Fruit fly (Drosophila melanogaster) whole organism, embryonic: Measurements from ENCODE around the gene CG10177.

Experiments used
- C15 ChIP-seq: fragments of 200-800 bp; sonication (Bioruptor generic); IDR thresholded peaks from 3 replicates; pipeline ENCODE4 v1.3.6; 2022; ENCODE audit warnings: missing biosample characterization, missing genetic modification characterization
- CG10366 ChIP-seq: fragments of 200-800 bp; sonication (Bioruptor generic); IDR thresholded peaks from 2 replicates; pipeline ENCODE4 v1.3.6; 2022; ENCODE audit warnings: missing biosample characterization, missing genetic modification characterization
- CG11560 ChIP-seq: fragments of 200-800 bp; sonication (Bioruptor generic); IDR thresholded peaks from 3 replicates; pipeline ENCODE4 v1.3.6; 2022; ENCODE audit warnings: missing biosample characterization, missing genetic modification characterization
- CG12071 ChIP-seq: fragments of 200-800 bp; sonication (Bioruptor generic); optimal IDR thresholded peaks from 3 replicates; lab custom pipeline; 2018; ENCODE audit warnings: missing biosample characterization, mild to moderate bottlenecking, missing genetic modification characterization
- CG12155 ChIP-seq: fragments of 200-800 bp; sonication (Bioruptor generic); optimal IDR thresholded peaks from 3 replicates; lab custom pipeline; 2016; ENCODE audit warnings: missing biosample characterization, missing genetic modification characterization
- CG12769 ChIP-seq: fragments of 200-800 bp; sonication (Bioruptor generic); optimal IDR thresholded peaks from 2 replicates; lab custom pipeline; 2019; ENCODE audit warnings: missing biosample characterization, mild to moderate bottlenecking, missing genetic modification characterization, moderate library complexity
- CG13123 ChIP-seq: fragments of 200-800 bp; sonication (Bioruptor generic); optimal IDR thresholded peaks from 2 replicates; lab custom pipeline; 2016; ENCODE audit warnings: missing biosample characterization, missing genetic modification characterization
- CG14965 ChIP-seq: fragments of 200-800 bp; sonication (Bioruptor generic); optimal IDR thresholded peaks from 2 replicates; lab custom pipeline; 2016; ENCODE audit warnings: missing biosample characterization, missing genetic modification characterization, borderline replicate concordance
- CG15479 ChIP-seq: fragments of 200-800 bp; sonication (Bioruptor generic); optimal IDR thresholded peaks from 3 replicates; lab custom pipeline; 2019; ENCODE audit warnings: missing biosample characterization, mild to moderate bottlenecking, missing genetic modification characterization, moderate library complexity
- CG1602 ChIP-seq: fragments of 200-800 bp; sonication (Bioruptor generic); optimal IDR thresholded peaks from 3 replicates; lab custom pipeline; 2016; ENCODE audit warnings: missing biosample characterization, missing genetic modification characterization
- CG17186 ChIP-seq: fragments of 200-800 bp; sonication (Bioruptor generic); optimal IDR thresholded peaks from 3 replicates; lab custom pipeline; 2017; ENCODE audit warnings: missing biosample characterization, missing genetic modification reagents, missing genetic modification characterization
- CG1792 ChIP-seq: fragments of 200-800 bp; sonication (Bioruptor generic); optimal IDR thresholded peaks from 2 replicates; lab custom pipeline; 2016; ENCODE audit warnings: missing biosample characterization, missing genetic modification characterization
- CG3281 ChIP-seq: fragments of 200-800 bp; sonication (Bioruptor generic); optimal IDR thresholded peaks from 3 replicates; lab custom pipeline; 2017; ENCODE audit warnings: missing biosample characterization, mild to moderate bottlenecking, missing genetic modification characterization
- CG34224 ChIP-seq: fragments of 200-800 bp; sonication (Bioruptor generic); IDR thresholded peaks from 3 replicates; pipeline ENCODE4 v1.3.6; 2022; ENCODE audit warnings: missing biosample characterization, missing genetic modification characterization; ENCODE audit not compliant: partially characterized antibody
- CG4328 ChIP-seq: fragments of 200-800 bp; sonication (Bioruptor generic); optimal IDR thresholded peaks from 3 replicates; lab custom pipeline; 2017; ENCODE audit warnings: missing biosample characterization, missing genetic modification reagents, missing genetic modification characterization
- CG4820 ChIP-seq: fragments of 200-800 bp; sonication (Bioruptor generic); optimal IDR thresholded peaks from 3 replicates; lab custom pipeline; 2016; ENCODE audit warnings: missing biosample characterization, missing genetic modification characterization
- CG7963 ChIP-seq: fragments of 200-800 bp; sonication (Bioruptor generic); IDR thresholded peaks from 3 replicates; pipeline ENCODE4 v1.3.6; 2022; ENCODE audit warnings: missing biosample characterization, missing genetic modification characterization; ENCODE audit not compliant: partially characterized antibody
- CG8359 ChIP-seq: fragments of 200-800 bp; sonication (Bioruptor generic); optimal IDR thresholded peaks from 2 replicates; lab custom pipeline; 2017; ENCODE audit warnings: missing biosample characterization, mild to moderate bottlenecking, missing genetic modification characterization, borderline replicate concordance
- CG8944 ChIP-seq: fragments of 200-800 bp; sonication (Bioruptor generic); optimal IDR thresholded peaks from 3 replicates; lab custom pipeline; 2016; ENCODE audit warnings: missing biosample characterization, missing genetic modification characterization
- CG9215 ChIP-seq: fragments of 200-800 bp; sonication (Bioruptor generic); IDR thresholded peaks from 2 replicates; pipeline ENCODE4 v1.3.6; 2022; ENCODE audit warnings: missing biosample characterization, missing genetic modification characterization
- CG9727 ChIP-seq: fragments of 200-800 bp; sonication (Bioruptor generic); optimal IDR thresholded peaks from 3 replicates; lab custom pipeline; 2017; ENCODE audit warnings: missing biosample characterization, mild to moderate bottlenecking, missing genetic modification characterization
- Dbx ChIP-seq: fragments of 200-800 bp; sonication (Bioruptor generic); IDR thresholded peaks from 3 replicates; pipeline ENCODE4 v1.3.6; 2022; ENCODE audit warnings: missing biosample characterization, missing genetic modification characterization
- E2f1 ChIP-seq: fragments of 200-800 bp; sonication (Bioruptor generic); IDR thresholded peaks from 2 replicates; pipeline ENCODE4 v1.3.6; 2022; ENCODE audit warnings: missing biosample characterization, missing genetic modification characterization
- GATAe ChIP-seq: fragments of 200-800 bp; sonication (Bioruptor generic); conservative IDR thresholded peaks from 2 replicates; pipeline ENCODE4 v1.3.6; 2022; ENCODE audit warnings: missing biosample characterization, missing genetic modification characterization
- Hey ChIP-seq: fragments of 200-800 bp; sonication (Bioruptor generic); optimal IDR thresholded peaks from 3 replicates; lab custom pipeline; 2018; ENCODE audit warnings: missing biosample characterization, mild to moderate bottlenecking, missing genetic modification characterization
- HmgD ChIP-seq: fragments of 200-800 bp; sonication (Bioruptor generic); optimal IDR thresholded peaks from 3 replicates; lab custom pipeline; 2016; ENCODE audit warnings: missing biosample characterization, missing genetic modification characterization
- NFAT ChIP-seq: fragments of 200-800 bp; sonication (Bioruptor generic); IDR thresholded peaks from 2 replicates; pipeline ENCODE4 v1.3.6; 2022; ENCODE audit warnings: missing biosample characterization, missing genetic modification characterization
- NK7.1 ChIP-seq: fragments of 200-800 bp; sonication (Bioruptor generic); optimal IDR thresholded peaks from 3 replicates; lab custom pipeline; 2016; ENCODE audit warnings: missing biosample characterization, missing genetic modification characterization
- Pdp1 ChIP-seq, 2 experiments: fragments of 200-800 bp; sonication (Bioruptor generic); optimal IDR thresholded peaks; 3 replicates each; lab custom pipeline; 2016; ENCODE audit warnings: missing biosample characterization in 2 of 2, missing genetic modification characterization in 2 of 2, mild to moderate bottlenecking in 1 of 2, moderate library complexity in 1 of 2
- Sry-δ ChIP-seq: fragments of 200-800 bp; sonication (Bioruptor generic); optimal IDR thresholded peaks from 2 replicates; lab custom pipeline; 2016; ENCODE audit warnings: missing biosample characterization, missing genetic modification characterization
- Trl ChIP-seq, 3 experiments: fragments of >200 bp in 2 of 3; fragments of 200-800 bp in 1 of 3; sonication (Bioruptor generic) in 1 of 3; optimal IDR thresholded peaks; 2 replicates in 1 of 3; 3 replicates in 2 of 3; lab custom pipeline; 2016 to 2017; ENCODE audit warnings: missing biosample characterization in 1 of 3, missing genetic modification characterization in 1 of 3
- Xrp1 ChIP-seq: fragments of 200-800 bp; sonication (Bioruptor generic); IDR thresholded peaks from 2 replicates; pipeline ENCODE4 v1.3.6; 2022; ENCODE audit warnings: missing biosample characterization, missing genetic modification characterization
- ap ChIP-seq: fragments of 200-800 bp; sonication (Bioruptor generic); IDR thresholded peaks from 2 replicates; pipeline ENCODE4 v1.3.6; 2022; ENCODE audit warnings: missing biosample characterization, missing genetic modification characterization
- ara ChIP-seq: fragments of 200-800 bp; sonication (Bioruptor generic); IDR thresholded peaks from 2 replicates; pipeline ENCODE4 v1.3.6; 2022; ENCODE audit warnings: missing biosample characterization, missing genetic modification characterization
- bowl ChIP-seq: fragments of 200-800 bp; sonication (Bioruptor generic); IDR thresholded peaks from 2 replicates; pipeline ENCODE4 v1.3.6; 2022; ENCODE audit warnings: missing biosample characterization, missing genetic modification characterization
- cg ChIP-seq: fragments of 200-800 bp; sonication (Bioruptor generic); optimal IDR thresholded peaks from 3 replicates; lab custom pipeline; 2019; ENCODE audit warnings: missing biosample characterization, mild to moderate bottlenecking, missing genetic modification characterization, moderate library complexity
- crc ChIP-seq: fragments of 200-800 bp; sonication (Bioruptor generic); optimal IDR thresholded peaks from 2 replicates; lab custom pipeline; 2016; ENCODE audit warnings: missing biosample characterization, missing genetic modification characterization
- croc ChIP-seq: fragments of 200-800 bp; sonication (Bioruptor generic); conservative IDR thresholded peaks from 3 replicates; pipeline ENCODE4 v1.3.6; 2022; ENCODE audit warnings: missing biosample characterization, missing genetic modification characterization
- danr ChIP-seq: fragments of 200-800 bp; sonication (Bioruptor generic); IDR thresholded peaks from 2 replicates; pipeline ENCODE4 v1.3.6; 2022; ENCODE audit warnings: missing biosample characterization, missing genetic modification characterization
- dmrt99B ChIP-seq: fragments of 200-800 bp; sonication (Bioruptor generic); optimal IDR thresholded peaks from 2 replicates; lab custom pipeline; 2018; ENCODE audit warnings: missing biosample characterization, mild to moderate bottlenecking, missing genetic modification characterization, moderate library complexity
- dpn ChIP-seq, 2 experiments: fragments of 200-800 bp; sonication (Bioruptor generic); optimal IDR thresholded peaks; 3 replicates each; lab custom pipeline; 2016; ENCODE audit warnings: missing biosample characterization in 2 of 2, missing genetic modification characterization in 2 of 2
- emc ChIP-seq: fragments of 200-800 bp; sonication (Bioruptor generic); optimal IDR thresholded peaks from 2 replicates; lab custom pipeline; 2016; ENCODE audit warnings: missing biosample characterization, missing genetic modification characterization
- grn ChIP-seq: fragments of 200-800 bp; sonication (Bioruptor generic); optimal IDR thresholded peaks from 3 replicates; lab custom pipeline; 2017; ENCODE audit warnings: missing biosample characterization, missing genetic modification characterization
- onecut ChIP-seq: fragments of 200-800 bp; sonication (Bioruptor generic); IDR thresholded peaks from 2 replicates; pipeline ENCODE4 v1.3.6; 2022; ENCODE audit warnings: missing biosample characterization, missing genetic modification characterization
- pnt ChIP-seq: fragments of 200-800 bp; sonication (Bioruptor generic); optimal IDR thresholded peaks from 3 replicates; lab custom pipeline; 2016; ENCODE audit warnings: missing biosample characterization, missing genetic modification characterization
- ro ChIP-seq: fragments of 200-800 bp; sonication (Bioruptor generic); IDR thresholded peaks from 2 replicates; pipeline ENCODE4 v1.3.6; 2022; ENCODE audit warnings: missing biosample characterization, missing genetic modification characterization
- schlank ChIP-seq: fragments of 200-800 bp; sonication (Bioruptor generic); optimal IDR thresholded peaks from 2 replicates; lab custom pipeline; 2018; ENCODE audit warnings: missing biosample characterization, mild to moderate bottlenecking, missing genetic modification characterization
- sqz ChIP-seq: fragments of 200-800 bp; sonication (Bioruptor generic); optimal IDR thresholded peaks from 3 replicates; lab custom pipeline; 2018; ENCODE audit warnings: missing biosample characterization, mild to moderate bottlenecking, missing genetic modification characterization
- tio ChIP-seq: fragments of 200-800 bp; sonication (Bioruptor generic); optimal IDR thresholded peaks from 2 replicates; lab custom pipeline; 2017; ENCODE audit warnings: missing biosample characterization, missing genetic modification characterization, inconsistent platforms
- trh ChIP-seq: fragments of 200-800 bp; sonication (Bioruptor generic); optimal IDR thresholded peaks from 2 replicates; lab custom pipeline; 2016; ENCODE audit warnings: missing biosample characterization, missing genetic modification characterization
- ttk ChIP-seq: fragments of 200-800 bp; sonication (Bioruptor generic); IDR thresholded peaks from 2 replicates; pipeline ENCODE4 v2.1.2; 2022; ENCODE audit warnings: missing biosample characterization, missing genetic modification characterization
- wdn ChIP-seq: fragments of 200-800 bp; sonication (Bioruptor generic); IDR thresholded peaks from 2 replicates; pipeline ENCODE4 v1.3.6; 2022; ENCODE audit warnings: missing biosample characterization, missing genetic modification characterization

CG10177 gene

dm6 chr3R:23526069-23526468, 4.7 kb upstream of the CG10177 start (continued):
- no peak for TF ChIP-seq dpn (GFP tag; optimal IDR thresholded peaks at IDR 0.05; lab: Kevin White, UChicago)
- no peak for TF ChIP-seq CG14965
- TF ChIP-seq schlank (tag; lab: Kevin White, UChicago): no peak
- TF ChIP-seq NK7.1 (GFP tag; lab: Kevin White, UChicago): no peak
- 0 out of 2 replicates have a peak, but pooled peaks have one; percentile 35 for TF ChIP-seq ttk (GFP tag; lab: Robert Waterston, UW)
- TF ChIP-seq CG12769 (tag; lab: Kevin White, UChicago): peak; percentile 75
- no peak for TF ChIP-seq bowl (GFP tag; lab: Robert Waterston, UW)
- no peak for TF ChIP-seq croc (GFP tag; lab: Robert Waterston, UW)
- no peak for TF ChIP-seq crc
- TF ChIP-seq Xrp1 (GFP tag; lab: Robert Waterston, UW): no peak
- no peak for TF ChIP-seq CG4328 (GFP tag; lab: Kevin White, UChicago)
- TF ChIP-seq CG10366 (GFP tag; lab: Robert Waterston, UW): no peak
- TF ChIP-seq sqz (GFP tag; lab: Kevin White, UChicago): no peak
- TF ChIP-seq CG1602: no peak
- no peak for TF ChIP-seq CG13123
- TF ChIP-seq danr: no peak
- no peak for TF ChIP-seq CG34224
- no peak for TF ChIP-seq CG17186 (GFP tag; lab: Kevin White, UChicago)
- no peak for TF ChIP-seq CG11560 (tag; lab: Robert Waterston, UW)
- no peak for TF ChIP-seq HmgD
- TF ChIP-seq CG12155 (GFP tag; lab: Kevin White, UChicago): no peak
- no peak for TF ChIP-seq CG3281 (GFP tag; lab: Kevin White, UChicago)
- TF ChIP-seq ro (GFP tag; lab: Robert Waterston, UW): no peak
- no peak for TF ChIP-seq GATAe (GFP tag; lab: Robert Waterston, UW)
- no peak for TF ChIP-seq CG8359 (GFP tag; lab: Kevin White, UChicago)
- no peak for TF ChIP-seq CG8944 (GFP tag; lab: Kevin White, UChicago)
- TF ChIP-seq CG15479 (GFP tag; lab: Kevin White, UChicago): no peak
- peak; percentile 22 for TF ChIP-seq CG12071 (GFP tag; lab: Kevin White, UChicago)
- TF ChIP-seq cg: no peak
- TF ChIP-seq CG7963: no peak
- no peak for TF ChIP-seq CG9727 (GFP tag; lab: Kevin White, UChicago)
- no peak for TF ChIP-seq wdn
- TF ChIP-seq Dbx (GFP tag; lab: Robert Waterston, UW): no peak
- TF ChIP-seq tio (GFP tag; lab: Kevin White, UChicago): no peak
- TF ChIP-seq onecut: peak; percentile 65
- TF ChIP-seq CG1792 (GFP tag; lab: Kevin White, UChicago): no peak
- TF ChIP-seq E2f1 (GFP tag; lab: Robert Waterston, UW): no peak
- TF ChIP-seq CG9215: no peak
- TF ChIP-seq C15: no peak
- no peak for TF ChIP-seq Sry-δ (GFP tag; lab: Kevin White, UChicago)
- TF ChIP-seq Trl (optimal IDR thresholded peaks at IDR 0.05; lab: Kevin White, UChicago): no peak
- peak; percentile 23 for TF ChIP-seq Trl (GFP tag; optimal IDR thresholded peaks at IDR 0.05; lab: Kevin White, UChicago)
- TF ChIP-seq pnt (GFP tag; lab: Kevin White, UChicago): peak; percentile 18
- no peak for TF ChIP-seq ap (GFP tag; lab: Robert Waterston, UW)
- no peak for TF ChIP-seq Hey (tag; lab: Kevin White, UChicago)
- no peak for TF ChIP-seq ara (GFP tag; lab: Robert Waterston, UW)
- peak; percentile 23; the same call in 1 of the 2 replicates for TF ChIP-seq NFAT (GFP tag; lab: Robert Waterston, UW)
- TF ChIP-seq trh: no peak
- TF ChIP-seq Pdp1 (GFP tag; optimal IDR thresholded peaks at IDR 0.05; lab: Kevin White, UChicago): peak in 1 of 2 experiments; percentile 9
- TF ChIP-seq CG4820 (GFP tag; lab: Kevin White, UChicago): no peak
- TF ChIP-seq emc (GFP tag; lab: Kevin White, UChicago): no peak
- TF ChIP-seq grn (GFP tag; lab: Kevin White, UChicago): peak; percentile 50
- TF ChIP-seq dmrt99B (tag; lab: Kevin White, UChicago): peak; percentile 27
